Fruit fly (Drosophila melanogaster) whole organism, embryonic: ENCODE measurements around the gene CG1824.
A peak's percentile ranks its signal among the peaks of the same experiment; 100 is the strongest.

Experiments used
- Aef1 ChIP-seq: fragments of 200-800 bp; sonication (Bioruptor generic); IDR thresholded peaks from 3 replicates; pipeline ENCODE4 v1.3.6; 2022; ENCODE audit warnings: missing biosample characterization, missing genetic modification characterization
- Blimp-1 ChIP-seq: fragments of 200-800 bp; sonication (Bioruptor generic); optimal IDR thresholded peaks from 3 replicates; lab custom pipeline; 2018; ENCODE audit warnings: missing biosample characterization, missing genetic modification characterization, mild to moderate bottlenecking, moderate library complexity, missing genetic modification reagents
- CG1529 ChIP-seq: fragments of 200-800 bp; sonication (Bioruptor generic); optimal IDR thresholded peaks from 3 replicates; lab custom pipeline; 2018; ENCODE audit warnings: missing biosample characterization, missing genetic modification characterization
- CG1647 ChIP-seq: fragments of 200-800 bp; sonication (Bioruptor generic); optimal IDR thresholded peaks from 3 replicates; lab custom pipeline; 2016; ENCODE audit warnings: missing biosample characterization, missing genetic modification characterization
- CG16813 ChIP-seq: fragments of 200-800 bp; sonication (Bioruptor generic); IDR thresholded peaks from 3 replicates; pipeline ENCODE4 v1.3.6; 2022; ENCODE audit warnings: missing biosample characterization, missing genetic modification characterization; ENCODE audit not compliant: partially characterized antibody
- CG17186 ChIP-seq: fragments of 200-800 bp; sonication (Bioruptor generic); optimal IDR thresholded peaks from 3 replicates; lab custom pipeline; 2017; ENCODE audit warnings: missing biosample characterization, missing genetic modification reagents, missing genetic modification characterization
- CG1832 ChIP-seq: fragments of 200-800 bp; sonication (Bioruptor generic); optimal IDR thresholded peaks from 2 replicates; lab custom pipeline; 2017; ENCODE audit warnings: missing biosample characterization, mild to moderate bottlenecking, missing genetic modification characterization, inconsistent platforms
- CG2199 ChIP-seq: fragments of 200-800 bp; sonication (Bioruptor generic); IDR thresholded peaks from 3 replicates; pipeline ENCODE4 v1.3.6; 2022; ENCODE audit warnings: missing biosample characterization, missing genetic modification characterization
- CG2875 ChIP-seq: fragments of 200-800 bp; sonication (Bioruptor generic); optimal IDR thresholded peaks from 2 replicates; lab custom pipeline; 2017; ENCODE audit warnings: missing biosample characterization, mild to moderate bottlenecking, missing genetic modification characterization, missing genetic modification reagents
- CG2889 ChIP-seq: fragments of 200-800 bp; sonication (Bioruptor generic); IDR thresholded peaks from 3 replicates; pipeline ENCODE4 v1.3.6; 2022; ENCODE audit warnings: missing biosample characterization, missing genetic modification characterization
- CG30403 ChIP-seq: fragments of 200-800 bp; sonication (Bioruptor generic); optimal IDR thresholded peaks from 3 replicates; lab custom pipeline; 2016; ENCODE audit warnings: missing biosample characterization, missing genetic modification characterization
- CG32532 ChIP-seq: fragments of 200-800 bp; sonication (Bioruptor generic); IDR thresholded peaks from 2 replicates; pipeline ENCODE4 v1.3.6; 2022; ENCODE audit warnings: missing biosample characterization, missing genetic modification characterization
- CG33213 ChIP-seq: fragments of 200-800 bp; sonication (Bioruptor generic); optimal IDR thresholded peaks from 3 replicates; lab custom pipeline; 2016; ENCODE audit warnings: missing biosample characterization, missing genetic modification characterization
- CG34376 ChIP-seq: fragments of 200-800 bp; sonication (Bioruptor generic); optimal IDR thresholded peaks from 2 replicates; lab custom pipeline; 2018; ENCODE audit warnings: missing biosample characterization, mild to moderate bottlenecking, missing genetic modification characterization
- CG3838 ChIP-seq: fragments of 200-800 bp; sonication (Bioruptor generic); optimal IDR thresholded peaks from 3 replicates; lab custom pipeline; 2016; ENCODE audit warnings: missing biosample characterization, missing genetic modification characterization
- CG3847 ChIP-seq: fragments of 200-800 bp; sonication (Bioruptor generic); IDR thresholded peaks from 2 replicates; pipeline ENCODE4 v1.3.6; 2022; ENCODE audit warnings: missing biosample characterization, missing genetic modification characterization
- CG6813 ChIP-seq: fragments of 200-800 bp; sonication (Bioruptor generic); optimal IDR thresholded peaks from 2 replicates; lab custom pipeline; 2017; ENCODE audit warnings: missing biosample characterization, missing genetic modification characterization, mild to moderate bottlenecking, moderate library complexity, missing genetic modification reagents
- CG8765 ChIP-seq: fragments of 200-800 bp; sonication (Bioruptor generic); IDR thresholded peaks from 2 replicates; pipeline ENCODE4 v1.3.6; 2022; ENCODE audit warnings: missing biosample characterization, missing genetic modification characterization
- Dll ChIP-seq: fragments of 200-800 bp; sonication (Bioruptor generic); IDR thresholded peaks from 4 replicates; pipeline ENCODE4 v1.3.6; 2022; ENCODE audit warnings: missing biosample characterization, missing genetic modification characterization; ENCODE audit not compliant: partially characterized antibody
- Ets97D ChIP-seq: fragments of 200-800 bp; sonication (Bioruptor generic); optimal IDR thresholded peaks from 3 replicates; lab custom pipeline; 2016; ENCODE audit warnings: missing biosample characterization, missing genetic modification characterization
- Fer2 ChIP-seq: fragments of 200-800 bp; sonication (Bioruptor generic); optimal IDR thresholded peaks from 2 replicates; lab custom pipeline; 2018; ENCODE audit warnings: missing biosample characterization, mild to moderate bottlenecking, missing genetic modification characterization, moderate library complexity
- GATAe ChIP-seq: fragments of 200-800 bp; sonication (Bioruptor generic); conservative IDR thresholded peaks from 2 replicates; pipeline ENCODE4 v1.3.6; 2022; ENCODE audit warnings: missing biosample characterization, missing genetic modification characterization
- Hey ChIP-seq: fragments of 200-800 bp; sonication (Bioruptor generic); optimal IDR thresholded peaks from 3 replicates; lab custom pipeline; 2018; ENCODE audit warnings: missing biosample characterization, mild to moderate bottlenecking, missing genetic modification characterization
- HmgZ ChIP-seq: fragments of 200-800 bp; sonication (Bioruptor generic); optimal IDR thresholded peaks from 2 replicates; lab custom pipeline; 2018; ENCODE audit warnings: missing biosample characterization, mild to moderate bottlenecking, missing genetic modification characterization
- Lpt ChIP-seq: fragments of >200 bp; optimal IDR thresholded peaks from 2 replicates; lab custom pipeline; 2018; ENCODE audit warnings: missing biosample characterization, missing genetic modification characterization
- MTF-1 ChIP-seq: fragments of 200-800 bp; sonication (Bioruptor generic); optimal IDR thresholded peaks from 2 replicates; lab custom pipeline; 2018; ENCODE audit warnings: missing biosample characterization, mild to moderate bottlenecking, missing genetic modification characterization, borderline replicate concordance
- Pdp1 ChIP-seq, 2 experiments: fragments of 200-800 bp; sonication (Bioruptor generic); optimal IDR thresholded peaks; 3 replicates each; lab custom pipeline; 2016; ENCODE audit warnings: missing biosample characterization in 2 of 2, missing genetic modification characterization in 2 of 2, mild to moderate bottlenecking in 1 of 2, moderate library complexity in 1 of 2
- Ravus ChIP-seq: fragments of 200-800 bp; sonication (Bioruptor generic); IDR thresholded peaks from 2 replicates; pipeline ENCODE4 v1.3.6; 2022; ENCODE audit warnings: missing biosample characterization, missing genetic modification characterization
- ac ChIP-seq: fragments of 200-800 bp; sonication (Bioruptor generic); optimal IDR thresholded peaks from 3 replicates; lab custom pipeline; 2017; ENCODE audit warnings: missing biosample characterization, mild to moderate bottlenecking, missing genetic modification characterization
- az2 ChIP-seq: fragments of 200-800 bp; sonication (Bioruptor generic); optimal IDR thresholded peaks from 3 replicates; lab custom pipeline; 2016; ENCODE audit warnings: missing biosample characterization, missing genetic modification characterization
- bigmax ChIP-seq: fragments of 200-800 bp; sonication (Bioruptor generic); optimal IDR thresholded peaks from 2 replicates; lab custom pipeline; 2018; ENCODE audit warnings: missing biosample characterization, mild to moderate bottlenecking, missing genetic modification characterization
- cas ChIP-seq: fragments of 200-800 bp; sonication (Bioruptor generic); IDR thresholded peaks from 2 replicates; pipeline ENCODE4 v1.3.6; 2022; ENCODE audit warnings: missing biosample characterization, missing genetic modification characterization
- cwo ChIP-seq: fragments of 200-800 bp; sonication (Bioruptor generic); optimal IDR thresholded peaks from 3 replicates; lab custom pipeline; 2017; ENCODE audit warnings: missing biosample characterization, missing genetic modification characterization, mild to moderate bottlenecking, moderate library complexity, missing genetic modification reagents
- disco-r ChIP-seq: fragments of 200-800 bp; sonication (Bioruptor generic); optimal IDR thresholded peaks from 2 replicates; lab custom pipeline; 2016; ENCODE audit warnings: missing biosample characterization, missing genetic modification characterization
- exex ChIP-seq: fragments of 200-800 bp; sonication (Bioruptor generic); optimal IDR thresholded peaks from 4 replicates; lab custom pipeline; 2018; ENCODE audit warnings: missing biosample characterization, mild to moderate bottlenecking, missing genetic modification characterization, moderate library complexity
- fd64A ChIP-seq: fragments of 200-800 bp; sonication (Bioruptor generic); optimal IDR thresholded peaks from 3 replicates; lab custom pipeline; 2018; ENCODE audit warnings: missing biosample characterization, mild to moderate bottlenecking, missing genetic modification characterization
- grn ChIP-seq: fragments of 200-800 bp; sonication (Bioruptor generic); optimal IDR thresholded peaks from 3 replicates; lab custom pipeline; 2017; ENCODE audit warnings: missing biosample characterization, missing genetic modification characterization
- hbn ChIP-seq: fragments of 200-800 bp; sonication (Bioruptor generic); IDR thresholded peaks from 2 replicates; pipeline ENCODE4 v1.3.6; 2022; ENCODE audit warnings: missing biosample characterization, missing genetic modification characterization; ENCODE audit not compliant: partially characterized antibody
- mirr ChIP-seq: fragments of 200-800 bp; sonication (Bioruptor generic); optimal IDR thresholded peaks from 3 replicates; lab custom pipeline; 2018; ENCODE audit warnings: missing biosample characterization, mild to moderate bottlenecking, missing genetic modification characterization
- pfk ChIP-seq: fragments of 200-800 bp; sonication (Bioruptor generic); optimal IDR thresholded peaks from 2 replicates; lab custom pipeline; 2018; ENCODE audit warnings: missing biosample characterization, mild to moderate bottlenecking, missing genetic modification characterization, moderate library complexity
- pho ChIP-seq: fragments of 200-800 bp; sonication (Bioruptor generic); optimal IDR thresholded peaks from 2 replicates; lab custom pipeline; 2016; ENCODE audit warnings: missing biosample characterization, missing genetic modification characterization
- phol ChIP-seq: fragments of 200-800 bp; sonication (Bioruptor generic); optimal IDR thresholded peaks from 3 replicates; lab custom pipeline; 2018; ENCODE audit warnings: missing biosample characterization, mild to moderate bottlenecking, missing genetic modification characterization, moderate library complexity
- row ChIP-seq: fragments of 200-800 bp; sonication (Bioruptor generic); IDR thresholded peaks from 3 replicates; pipeline ENCODE4 v1.3.6; 2022; ENCODE audit warnings: missing biosample characterization, missing genetic modification characterization
- slbo ChIP-seq: fragments of 200-800 bp; sonication (Bioruptor generic); IDR thresholded peaks from 2 replicates; pipeline ENCODE4 v1.3.6; 2022; ENCODE audit warnings: missing biosample characterization, missing genetic modification characterization
- sug ChIP-seq: fragments of 200-800 bp; optimal IDR thresholded peaks from 2 replicates; lab custom pipeline; 2019; ENCODE audit warnings: missing biosample characterization, mild to moderate bottlenecking, missing genetic modification characterization, moderate library complexity
- tap ChIP-seq: fragments of 200-800 bp; optimal IDR thresholded peaks from 3 replicates; lab custom pipeline; 2019; ENCODE audit warnings: missing biosample characterization, mild to moderate bottlenecking, missing genetic modification characterization, moderate library complexity
- vvl ChIP-seq: fragments of 200-800 bp; sonication (Bioruptor generic); IDR thresholded peaks from 2 replicates; pipeline ENCODE4 v1.3.6; 2022; ENCODE audit warnings: missing biosample characterization, missing genetic modification characterization

CG1824 gene

DNA sequence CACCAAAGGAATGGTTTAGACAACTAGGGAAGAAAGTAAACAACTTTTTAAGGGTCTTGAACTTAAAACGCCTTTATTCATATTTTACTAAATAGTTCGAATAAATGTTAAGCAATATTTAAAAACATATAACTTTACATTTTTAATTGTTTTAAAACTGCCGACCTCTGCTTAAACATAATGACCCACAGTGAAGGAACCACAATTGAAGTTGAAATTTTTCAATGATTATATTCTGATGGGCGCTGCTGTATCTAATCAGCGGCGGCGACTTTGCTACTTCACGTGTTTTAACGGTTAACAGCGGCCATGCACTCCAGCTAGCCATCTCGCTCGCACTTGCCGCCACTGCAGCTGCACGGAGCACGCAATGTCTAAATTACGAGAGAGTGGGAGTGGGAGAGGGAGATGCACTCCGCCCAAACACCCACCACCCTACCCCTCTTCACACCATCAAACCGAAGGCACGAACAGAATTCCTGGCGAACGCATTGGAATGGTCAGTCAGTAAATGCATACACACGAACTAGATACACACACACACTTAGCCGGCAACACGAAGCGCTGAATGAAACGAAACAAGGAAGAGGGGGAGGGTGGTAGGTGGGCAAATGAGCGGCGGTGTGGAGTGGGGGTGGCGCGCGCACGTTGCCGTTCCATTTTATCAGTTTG lies 16.6 kb downstream of the CG1824 start (continued):
- TF ChIP-seq cas (no peak), cwo (GFP tag; lab: Kevin White, UChicago) (peak; percentile 78), CG1832 (GFP tag; lab: Kevin White, UChicago) (peak; percentile 72), CG3838 (no peak), tap (tag; lab: Kevin White, UChicago) (peak; percentile 69), Fer2 (tag; lab: Kevin White, UChicago) (no peak), Ravus (GFP tag; lab: Robert Waterston, UW) (no peak), CG33213 (no peak), CG17186 (no peak), CG2875 (GFP tag; lab: Kevin White, UChicago) (peak; percentile 57), Aef1 (GFP tag; lab: Robert Waterston, UW) (peak; percentile 52), Ets97D (GFP tag; lab: Kevin White, UChicago) (no peak), CG16813 (GFP tag; lab: Robert Waterston, UW) (no peak), HmgZ (tag; lab: Kevin White, UChicago) (no peak), phol (tag; lab: Kevin White, UChicago) (peak; percentile 79), CG1529 (GFP tag; lab: Kevin White, UChicago) (peak; percentile 72), CG1647 (GFP tag; lab: Kevin White, UChicago) (no peak), CG32532 (peak; percentile 18; the same call in 1 of the 2 replicates), CG3847 (GFP tag; lab: Robert Waterston, UW) (peak; percentile 28; the same call in 1 of the 2 replicates)

DNA sequence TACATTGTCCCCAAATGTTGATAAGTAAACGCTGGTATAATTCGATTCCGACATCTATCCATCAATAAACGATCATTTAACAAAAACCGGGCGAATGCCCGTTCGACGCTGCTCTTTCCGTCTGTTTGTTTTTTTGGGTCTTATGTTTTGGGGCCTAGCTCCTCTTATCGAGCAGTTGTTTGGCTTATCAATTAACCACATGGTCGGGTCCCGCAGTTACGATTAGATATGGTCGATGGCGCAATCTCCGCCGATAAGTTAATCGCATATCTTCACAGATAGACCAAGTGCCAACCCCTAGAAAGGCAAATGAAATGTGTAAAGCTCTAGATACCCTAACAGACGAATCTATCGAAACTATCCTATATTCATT lies 17.1 kb downstream of the CG1824 start:
- TF ChIP-seq CG2199 (GFP tag; lab: Robert Waterston, UW): 0 out of 3 replicates have a peak, but pooled peaks have one; percentile 39
- peak in 1 of 2 experiments; percentile 37 for TF ChIP-seq Pdp1 (GFP tag; optimal IDR thresholded peaks at IDR 0.05; lab: Kevin White, UChicago)
- TF ChIP-seq ac: no peak
- TF ChIP-seq mirr (GFP tag; lab: Kevin White, UChicago): peak; percentile 88
- peak; percentile 83 for TF ChIP-seq exex (tag; lab: Kevin White, UChicago)
- peak; percentile 8 for TF ChIP-seq Hey (tag; lab: Kevin White, UChicago)
- peak; percentile 22 for TF ChIP-seq HmgZ (tag; lab: Kevin White, UChicago)
- TF ChIP-seq CG8765 (GFP tag; lab: Robert Waterston, UW): no peak
- peak; percentile 85 for TF ChIP-seq grn (GFP tag; lab: Kevin White, UChicago)
- TF ChIP-seq sug (tag; lab: Kevin White, UChicago): peak; percentile 70
- peak; percentile 77 for TF ChIP-seq GATAe

dm6 chrX:12577722-12578121 lies 17.7 kb downstream of the CG1824 start:
- no peak for TF ChIP-seq pho (GFP tag; lab: Kevin White, UChicago)
- no peak for TF ChIP-seq az2
- peak; percentile 16 for TF ChIP-seq cwo (GFP tag; lab: Kevin White, UChicago)
- TF ChIP-seq Blimp-1 (GFP tag; lab: Kevin White, UChicago): peak; percentile 38
- peak; percentile 92 for TF ChIP-seq GATAe
- no peak for TF ChIP-seq hbn (GFP tag; lab: Robert Waterston, UW)
- TF ChIP-seq CG6813 (GFP tag; lab: Kevin White, UChicago): no peak
- peak; percentile 34 for TF ChIP-seq exex (tag; lab: Kevin White, UChicago)
- TF ChIP-seq Lpt (GFP tag; lab: Kevin White, UChicago): no peak
- TF ChIP-seq Dll (GFP tag; lab: Robert Waterston, UW): no peak
- TF ChIP-seq fd64A (GFP tag; lab: Kevin White, UChicago): no peak
- TF ChIP-seq disco-r (GFP tag; lab: Kevin White, UChicago): no peak
- TF ChIP-seq bigmax (GFP tag; lab: Kevin White, UChicago): no peak
- TF ChIP-seq pfk (GFP tag; lab: Kevin White, UChicago): peak; percentile 0
- TF ChIP-seq CG34376: peak; percentile 1
- peak; percentile 39; the same call in 2 of the 3 replicates for TF ChIP-seq row
- TF ChIP-seq CG30403 (GFP tag; lab: Kevin White, UChicago): no peak
- TF ChIP-seq MTF-1 (GFP tag; lab: Kevin White, UChicago): no peak
- TF ChIP-seq slbo (GFP tag; lab: Robert Waterston, UW): 0 out of 2 replicates have a peak, but pooled peaks have one; percentile 13
- no peak for TF ChIP-seq vvl (GFP tag; lab: Robert Waterston, UW)
- TF ChIP-seq CG2889 (GFP tag; lab: Robert Waterston, UW): no peak
